Worm (Caenorhabditis elegans): Measurements from ENCODE around the gene K01A6.6.

DNA sequence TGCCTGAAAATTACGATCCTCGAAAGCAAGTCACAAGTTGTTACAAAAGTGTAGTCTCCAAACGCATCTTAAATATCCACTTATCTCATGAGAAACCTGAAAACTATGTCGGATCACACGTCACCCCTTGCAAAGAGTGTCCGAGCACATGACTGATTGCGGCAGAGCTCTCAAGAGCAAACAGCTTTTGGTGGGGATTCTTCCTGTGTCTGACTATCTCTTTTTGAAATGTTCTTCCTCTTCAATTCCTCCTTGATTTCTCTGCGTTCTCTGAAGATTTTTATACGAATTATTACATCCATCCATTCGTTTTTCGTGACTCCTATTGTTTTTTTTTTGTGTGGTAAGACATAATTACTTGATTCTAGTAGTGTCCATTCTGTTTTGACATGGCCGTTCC is 13.7 kb downstream of the K01A6.6 start, which contains the start of gene T12A7.6:
- no peak for TF ChIP-seq unc-42 (tag; optimal IDR thresholded peaks at IDR 0.05)
- no peak for TF ChIP-seq nhr-11 (tag; optimal IDR thresholded peaks at IDR 0.05)
- TF ChIP-seq unc-86 (tag; optimal IDR thresholded peaks at IDR 0.05), result no peak
- no peak for TF ChIP-seq ceh-45 (GFP tag; IDR thresholded peaks at IDR 0.05)

Data from whole organism, late embryonic.